Fruit fly (Drosophila melanogaster): ENCODE data around the gene AlaRS.

dm6 chr2L:8374235-8374634, 7.3 kb downstream of the AlaRS start, which contains the start of gene Wdr82:
- TF ChIP-seq CG11617 (GFP tag; optimal IDR thresholded peaks at IDR 0.05): no peak
- TF ChIP-seq bab1 (GFP tag; optimal IDR thresholded peaks at IDR 0.05): peak; percentile 56
- TF ChIP-seq CG7045 (GFP tag; optimal IDR thresholded peaks at IDR 0.05): no peak
